Fruit fly (Drosophila melanogaster) whole organism, prepupa: ENCODE measurements around the gene CG31230.
A peak's percentile ranks its signal among the peaks of the same experiment; 100 is the strongest.

Experiments used
- Blimp-1 ChIP-seq: fragments of 200-800 bp; sonication (Bioruptor generic); optimal IDR thresholded peaks from 3 replicates; lab custom pipeline; 2017; ENCODE audit warnings: missing biosample characterization, missing genetic modification characterization, mild to moderate bottlenecking, moderate library complexity, missing genetic modification reagents
- CG10631 ChIP-seq: fragments of 200-800 bp; sonication (Bioruptor generic); optimal IDR thresholded peaks from 2 replicates; lab custom pipeline; 2016; ENCODE audit warnings: missing biosample characterization, missing genetic modification characterization
- CG10669 ChIP-seq: fragments of 200-800 bp; sonication (Bioruptor generic); optimal IDR thresholded peaks from 3 replicates; lab custom pipeline; 2018; ENCODE audit warnings: missing biosample characterization, mild to moderate bottlenecking, missing genetic modification characterization, moderate library complexity
- CG11294 ChIP-seq: fragments of 200-800 bp; sonication (Bioruptor generic); IDR thresholded peaks from 2 replicates; pipeline ENCODE4 v1.3.6; 2022; ENCODE audit warnings: missing biosample characterization, missing genetic modification characterization
- CG11762 ChIP-seq: fragments of 200-800 bp; sonication (Bioruptor generic); optimal IDR thresholded peaks from 3 replicates; lab custom pipeline; 2016; ENCODE audit warnings: missing biosample characterization, missing genetic modification characterization; ENCODE audit not compliant: insufficient read depth
- CG11902 ChIP-seq: fragments of 200-800 bp; sonication (Bioruptor generic); optimal IDR thresholded peaks from 3 replicates; lab custom pipeline; 2016; ENCODE audit warnings: missing biosample characterization, missing genetic modification characterization
- CG1621 ChIP-seq: fragments of 200-800 bp; sonication (Bioruptor generic); optimal IDR thresholded peaks from 3 replicates; lab custom pipeline; 2018; ENCODE audit warnings: missing biosample characterization, mild to moderate bottlenecking, missing genetic modification characterization
- CG3032 ChIP-seq: fragments of 200-800 bp; optimal IDR thresholded peaks from 2 replicates; lab custom pipeline; 2019; ENCODE audit warnings: missing biosample characterization, mild to moderate bottlenecking, missing genetic modification characterization, moderate library complexity
- CG31627 ChIP-seq: fragments of 200-800 bp; sonication (Bioruptor generic); optimal IDR thresholded peaks from 3 replicates; lab custom pipeline; 2016; ENCODE audit warnings: missing biosample characterization, missing genetic modification characterization
- CG3919 ChIP-seq: fragments of 200-800 bp; sonication (Bioruptor generic); optimal IDR thresholded peaks from 3 replicates; lab custom pipeline; 2016; ENCODE audit warnings: missing biosample characterization, missing genetic modification characterization
- CG6276 ChIP-seq: fragments of 200-800 bp; sonication (Bioruptor generic); optimal IDR thresholded peaks from 2 replicates; lab custom pipeline; 2017; ENCODE audit warnings: missing biosample characterization, mild to moderate bottlenecking, missing genetic modification characterization
- CG6792 ChIP-seq: fragments of 200-800 bp; sonication (Bioruptor generic); optimal IDR thresholded peaks from 3 replicates; lab custom pipeline; 2016; ENCODE audit warnings: missing biosample characterization, missing genetic modification characterization
- CG6854 ChIP-seq: fragments of 200-800 bp; sonication (Bioruptor generic); optimal IDR thresholded peaks from 2 replicates; lab custom pipeline; 2017; ENCODE audit warnings: missing biosample characterization, mild to moderate bottlenecking, missing genetic modification characterization
- CG8119 ChIP-seq: fragments of 200-800 bp; sonication (Bioruptor generic); IDR thresholded peaks from 3 replicates; pipeline ENCODE4 v1.3.6; 2022; ENCODE audit warnings: missing biosample characterization, missing genetic modification characterization
- CG8632 ChIP-seq: fragments of 200-800 bp; sonication (Bioruptor generic); optimal IDR thresholded peaks from 3 replicates; lab custom pipeline; 2016; ENCODE audit warnings: missing biosample characterization, missing genetic modification characterization
- CG9139 ChIP-seq: fragments of 200-800 bp; sonication (Bioruptor generic); optimal IDR thresholded peaks from 3 replicates; lab custom pipeline; 2017; ENCODE audit warnings: missing biosample characterization, mild to moderate bottlenecking, missing genetic modification characterization
- Eip75B ChIP-seq: fragments of 200-800 bp; sonication (Bioruptor generic); optimal IDR thresholded peaks from 3 replicates; lab custom pipeline; 2016; ENCODE audit warnings: missing biosample characterization, missing genetic modification characterization
- Eip78C ChIP-seq: fragments of 200-800 bp; sonication (Bioruptor generic); peaks from one replicate; lab custom pipeline; 2016; ENCODE audit warnings: missing biosample characterization, missing genetic modification characterization
- Eip93F ChIP-seq: fragments of 200-800 bp; sonication (Bioruptor generic); optimal IDR thresholded peaks from 2 replicates; lab custom pipeline; 2016; ENCODE audit warnings: missing biosample characterization, mild to moderate bottlenecking, missing genetic modification characterization
- Ets21C ChIP-seq: fragments of 200-800 bp; sonication (Bioruptor generic); optimal IDR thresholded peaks from 3 replicates; lab custom pipeline; 2016; ENCODE audit warnings: missing biosample characterization, missing genetic modification characterization
- Ets96B ChIP-seq: fragments of 200-800 bp; optimal IDR thresholded peaks from 2 replicates; lab custom pipeline; 2019; ENCODE audit warnings: missing biosample characterization, mild to moderate bottlenecking, missing genetic modification characterization, moderate library complexity
- Hr4 ChIP-seq: fragments of 200-800 bp; sonication (Bioruptor generic); optimal IDR thresholded peaks from 3 replicates; lab custom pipeline; 2016; ENCODE audit warnings: missing biosample characterization, missing genetic modification characterization
- Met ChIP-seq: fragments of 200-800 bp; sonication (Bioruptor generic); optimal IDR thresholded peaks from 3 replicates; lab custom pipeline; 2016; ENCODE audit warnings: missing biosample characterization, missing genetic modification characterization
- OdsH ChIP-seq: fragments of 200-800 bp; sonication (Bioruptor generic); optimal IDR thresholded peaks from 3 replicates; lab custom pipeline; 2016; ENCODE audit warnings: missing biosample characterization, missing genetic modification characterization
- Smox ChIP-seq: fragments of 200-800 bp; sonication (Bioruptor generic); optimal IDR thresholded peaks from 3 replicates; lab custom pipeline; 2016; ENCODE audit warnings: missing biosample characterization, missing genetic modification characterization
- Sox102F ChIP-seq: fragments of 200-800 bp; sonication (Bioruptor generic); optimal IDR thresholded peaks from 2 replicates; lab custom pipeline; 2016; ENCODE audit warnings: missing biosample characterization, mild to moderate bottlenecking, missing genetic modification characterization
- Sox14 ChIP-seq: fragments of 200-800 bp; sonication (Bioruptor generic); optimal IDR thresholded peaks from 3 replicates; lab custom pipeline; 2016; ENCODE audit warnings: missing biosample characterization, missing genetic modification characterization
- Sox15 ChIP-seq: fragments of 200-800 bp; sonication (Bioruptor generic); optimal IDR thresholded peaks from 3 replicates; lab custom pipeline; 2016; ENCODE audit warnings: missing biosample characterization, missing genetic modification characterization
- achi ChIP-seq: fragments of 200-800 bp; sonication (Bioruptor generic); optimal IDR thresholded peaks from 3 replicates; lab custom pipeline; 2016; ENCODE audit warnings: missing biosample characterization, missing genetic modification characterization
- dac ChIP-seq: fragments of 200-800 bp; sonication (Bioruptor generic); optimal IDR thresholded peaks from 2 replicates; lab custom pipeline; 2017; ENCODE audit warnings: missing biosample characterization, mild to moderate bottlenecking, missing genetic modification characterization
- dsx ChIP-seq: fragments of 200-800 bp; optimal IDR thresholded peaks from 3 replicates; lab custom pipeline; 2019; ENCODE audit warnings: missing biosample characterization, mild to moderate bottlenecking, missing genetic modification characterization, moderate library complexity; ENCODE audit not compliant: poor library complexity, severe bottlenecking
- esn ChIP-seq: fragments of 200-800 bp; sonication (Bioruptor generic); optimal IDR thresholded peaks from 2 replicates; lab custom pipeline; 2016; ENCODE audit warnings: missing biosample characterization, mild to moderate bottlenecking, missing genetic modification characterization, moderate library complexity
- fd59A ChIP-seq: fragments of 200-800 bp; sonication (Bioruptor generic); optimal IDR thresholded peaks from 2 replicates; lab custom pipeline; 2017; ENCODE audit warnings: missing biosample characterization, mild to moderate bottlenecking, missing genetic modification characterization, missing genetic modification reagents
- lz ChIP-seq: fragments of 200-800 bp; sonication (Bioruptor generic); optimal IDR thresholded peaks from 3 replicates; lab custom pipeline; 2016; ENCODE audit warnings: missing biosample characterization, missing genetic modification characterization
- pdm3 ChIP-seq: fragments of 200-800 bp; sonication (Bioruptor generic); optimal IDR thresholded peaks from 3 replicates; lab custom pipeline; 2016; ENCODE audit warnings: missing biosample characterization, missing genetic modification characterization
- salr ChIP-seq, 2 experiments: fragments of 200-800 bp; sonication (Bioruptor generic); optimal IDR thresholded peaks; 3 replicates each; lab custom pipeline; 2016 to 2018; ENCODE audit warnings: missing biosample characterization in 2 of 2, missing genetic modification characterization in 2 of 2, mild to moderate bottlenecking in 1 of 2
- svp ChIP-seq: fragments of 200-800 bp; sonication (Bioruptor generic); peaks from one replicate; lab custom pipeline; 2016; ENCODE audit warnings: missing biosample characterization, missing genetic modification characterization
- topi ChIP-seq: fragments of 200-800 bp; sonication (Bioruptor generic); optimal IDR thresholded peaks from 3 replicates; lab custom pipeline; 2016; ENCODE audit warnings: missing biosample characterization, missing genetic modification characterization

The CG31230 gene

DNA sequence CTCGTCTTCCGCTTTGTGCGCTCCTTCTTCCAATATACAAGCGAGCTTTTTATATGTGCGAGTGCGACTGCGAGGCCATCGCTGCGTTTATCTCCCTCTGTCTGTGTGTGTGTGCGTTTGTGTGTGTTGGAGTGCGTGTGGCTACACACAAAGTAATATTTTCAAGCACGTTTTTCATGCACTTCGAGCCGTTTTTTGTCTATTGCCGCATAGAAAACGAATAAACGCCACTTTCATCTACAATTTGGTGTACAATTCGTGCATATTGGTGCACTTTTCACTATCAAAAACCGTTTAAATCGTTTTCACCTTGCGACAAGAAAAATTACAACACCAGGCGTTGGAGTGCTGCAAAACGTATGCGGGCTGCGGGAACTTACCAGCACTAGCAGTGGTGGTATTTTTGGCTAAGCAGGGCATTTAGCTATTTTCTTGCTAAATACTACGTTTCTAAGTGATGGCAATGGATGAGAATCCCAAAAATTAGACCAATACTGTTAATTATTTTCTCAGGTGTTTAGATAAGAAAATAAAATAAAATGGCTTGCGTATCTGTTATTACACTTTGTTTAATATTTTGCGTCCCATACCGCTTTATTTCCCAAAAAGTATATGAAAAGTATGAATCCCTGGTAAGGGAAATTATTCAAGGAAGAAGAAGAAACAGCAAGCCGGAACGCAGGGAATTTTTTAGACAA is 12.4 kb upstream of the CG31230 start, which contains the start of the genes CG31224 and CstF64 (continued):
- TF ChIP-seq CG8119 (GFP tag; lab: Robert Waterston, UW) = peak; percentile 77
- TF ChIP-seq CG1621 (tag; lab: Kevin White, UChicago) = peak; percentile 66
- TF ChIP-seq pdm3 (GFP tag; lab: Kevin White, UChicago) = peak; percentile 90
- peak; percentile 83 for TF ChIP-seq Met (GFP tag; lab: Kevin White, UChicago)
- peak; percentile 86 for TF ChIP-seq lz (GFP tag; lab: Kevin White, UChicago)
- TF ChIP-seq Blimp-1 = no peak
- no peak for TF ChIP-seq CG9139
- peak; percentile 89 for TF ChIP-seq CG31627 (GFP tag; lab: Kevin White, UChicago)
- peak; percentile 86 for TF ChIP-seq Sox14 (GFP tag; lab: Kevin White, UChicago)

DNA sequence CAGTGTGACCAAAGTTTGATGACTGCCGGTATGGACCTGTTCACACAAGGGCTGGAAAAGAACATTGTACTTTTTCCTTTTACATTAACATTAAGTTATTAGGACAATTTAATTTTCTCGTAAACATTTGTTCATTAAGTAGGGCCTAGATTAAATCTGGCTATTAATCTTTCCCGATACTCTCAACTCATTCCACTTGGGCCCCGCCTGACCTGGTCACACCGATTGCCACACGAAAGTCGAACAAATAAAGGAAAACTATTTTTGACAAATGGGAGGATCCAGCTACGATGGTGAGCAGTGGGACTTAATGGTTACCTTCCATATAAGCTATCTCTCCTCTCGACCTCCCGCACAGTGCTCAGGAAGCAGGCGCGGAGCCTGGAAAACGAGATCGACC is 8.0 kb upstream of the CG31230 start, which contains the start of the genes Cpsf73 and Gos28:
Gene Cpsf73 (minus strand): TSS at position 28 of the 400 bp plus-strand sequence.
Gene Gos28 (plus strand): TSS at position 214 of the 400 bp plus-strand sequence.
- TF ChIP-seq Blimp-1 = no peak
- TF ChIP-seq Eip78C = peak; percentile 64
- TF ChIP-seq CG11762 = no peak
- TF ChIP-seq CG6276 (GFP tag; lab: Kevin White, UChicago) = no peak
- TF ChIP-seq CG6792 (GFP tag; lab: Kevin White, UChicago) = no peak
- no peak for TF ChIP-seq CG10631 (GFP tag; lab: Kevin White, UChicago)
- TF ChIP-seq svp (GFP tag; lab: Kevin White, UChicago) = no peak
- TF ChIP-seq CG11902 = no peak
- TF ChIP-seq dac (GFP tag; lab: Kevin White, UChicago) = no peak
- no peak for TF ChIP-seq Ets96B
- TF ChIP-seq Hr4 (GFP tag; lab: Kevin White, UChicago) = no peak
- no peak for TF ChIP-seq Smox
- TF ChIP-seq dsx (GFP tag; lab: Kevin White, UChicago) = peak; percentile 7
- TF ChIP-seq Ets21C = no peak
- no peak for TF ChIP-seq Eip75B (GFP tag; lab: Kevin White, UChicago)
- no peak for TF ChIP-seq CG10669 (GFP tag; lab: Kevin White, UChicago)
- TF ChIP-seq CG3032 (tag; lab: Kevin White, UChicago) = no peak
- no peak for TF ChIP-seq fd59A (GFP tag; lab: Kevin White, UChicago)
- TF ChIP-seq CG31627 (GFP tag; lab: Kevin White, UChicago) = peak; percentile 19
- TF ChIP-seq topi (GFP tag; lab: Kevin White, UChicago) = peak; percentile 23
- no peak for TF ChIP-seq salr (GFP tag; optimal IDR thresholded peaks at IDR 0.05; lab: Kevin White, UChicago)
- no peak for TF ChIP-seq CG6854 (GFP tag; lab: Kevin White, UChicago)
- peak; percentile 22 for TF ChIP-seq CG3919 (GFP tag; lab: Kevin White, UChicago)
- no peak for TF ChIP-seq Eip93F
- no peak for TF ChIP-seq Sox102F (GFP tag; lab: Kevin White, UChicago)
- TF ChIP-seq pdm3 (GFP tag; lab: Kevin White, UChicago) = no peak
- TF ChIP-seq CG8632 = no peak
- no peak for TF ChIP-seq CG11294 (GFP tag; lab: Robert Waterston, UW)
- peak; percentile 34 for TF ChIP-seq esn
- no peak for TF ChIP-seq achi (GFP tag; lab: Kevin White, UChicago)
- no peak for TF ChIP-seq OdsH (GFP tag; lab: Kevin White, UChicago)
- peak; percentile 70 for TF ChIP-seq Sox14 (GFP tag; lab: Kevin White, UChicago)

DNA sequence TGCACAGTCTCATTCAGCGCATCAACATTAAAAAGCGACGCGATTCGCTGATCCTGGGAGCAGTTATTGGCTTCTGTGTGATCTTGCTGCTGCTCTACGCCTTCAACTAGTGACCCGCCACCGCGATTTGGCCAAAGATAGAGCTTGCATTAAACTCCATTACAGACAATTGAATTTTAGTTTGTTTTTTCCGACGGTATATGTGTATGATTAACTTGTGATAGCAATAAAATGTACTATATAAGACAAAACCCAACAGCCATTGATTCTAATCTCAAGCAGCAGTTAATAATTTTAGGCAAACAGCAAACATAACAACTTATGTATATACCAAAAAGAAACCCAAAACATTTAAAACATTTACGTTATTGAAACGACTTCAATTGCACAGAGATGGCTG is 6.4 kb upstream of the CG31230 start, which contains the start of gene CG31231:
Gene CG31231 (plus strand): TSS at position 301 of the 400 bp plus-strand sequence.
- TF ChIP-seq dac (GFP tag; lab: Kevin White, UChicago) = no peak
- TF ChIP-seq Smox = no peak
- no peak for TF ChIP-seq Sox15 (GFP tag; lab: Kevin White, UChicago)
